Worm (Caenorhabditis elegans) whole organism, early embryonic: ENCODE results near the gene cct-3.
A peak's percentile ranks its signal among the peaks of the same experiment; 100 is the strongest.

Experiments used
- B0310.2 ChIP-seq: sonication (generic microtip); optimal IDR thresholded peaks from 2 replicates; lab custom pipeline; 2016; ENCODE audit warnings: mild to moderate bottlenecking, missing genetic modification characterization, missing compliant biosample characterization
- F13C5.2 ChIP-seq: sonication (generic microtip); optimal IDR thresholded peaks from 2 replicates; lab custom pipeline; 2017; ENCODE audit warnings: mild to moderate bottlenecking, missing genetic modification characterization, inconsistent platforms, missing compliant biosample characterization
- aly-1 ChIP-seq: sonication (generic microtip); optimal IDR thresholded peaks from 2 replicates; lab custom pipeline; 2016; ENCODE audit warnings: missing genetic modification characterization, missing compliant biosample characterization
- ama-1 ChIP-seq: fragments of 150-350 bp; optimal IDR thresholded peaks from 2 replicates; lab custom pipeline; 2014
- ceh-13 ChIP-seq: fragments of 200-800 bp; sonication (Bioruptor generic); optimal IDR thresholded peaks from 2 replicates; lab custom pipeline; 2018; ENCODE audit warnings: mild to moderate bottlenecking, missing genetic modification characterization, missing compliant biosample characterization
- ceh-36 ChIP-seq: sonication (generic microtip); optimal IDR thresholded peaks from 2 replicates; lab custom pipeline; 2016; ENCODE audit warnings: missing genetic modification characterization, inconsistent platforms, missing compliant biosample characterization
- ets-7 ChIP-seq: sonication (generic microtip); optimal IDR thresholded peaks from 2 replicates; lab custom pipeline; 2016; ENCODE audit warnings: missing genotype, missing genetic modification characterization, missing compliant biosample characterization
- flt-1 ChIP-seq: fragments of 200-800 bp; sonication (Bioruptor generic); IDR thresholded peaks from 2 replicates; pipeline ENCODE4 v1.3.6; 2022; ENCODE audit warnings: missing genetic modification characterization, missing compliant biosample characterization
- hmbx-1 ChIP-seq: sonication (generic microtip); optimal IDR thresholded peaks from 2 replicates; lab custom pipeline; 2016; ENCODE audit warnings: mild to moderate bottlenecking, missing genetic modification characterization, missing compliant biosample characterization
- hmg-4 ChIP-seq: fragments of 200-800 bp; sonication (Bioruptor generic); optimal IDR thresholded peaks from 2 replicates; lab custom pipeline; 2018; ENCODE audit warnings: mild to moderate bottlenecking, missing genetic modification characterization, missing compliant biosample characterization
- hnd-1 ChIP-seq: sonication (generic microtip); optimal IDR thresholded peaks from 2 replicates; lab custom pipeline; 2016; ENCODE audit warnings: missing genetic modification characterization, missing compliant biosample characterization
- pes-1 ChIP-seq: fragments of 200-800 bp; sonication (Bioruptor generic); IDR thresholded peaks from 2 replicates; pipeline ENCODE4 v1.3.6; 2022; ENCODE audit warnings: missing genetic modification reagents, missing genetic modification characterization, missing compliant biosample characterization
- scrt-1 ChIP-seq: fragments of 200-800 bp; sonication (Bioruptor generic); IDR thresholded peaks from 2 replicates; pipeline ENCODE4 v1.3.6; 2022; ENCODE audit warnings: missing genetic modification characterization, missing compliant biosample characterization
- sea-1 ChIP-seq: fragments of 200-800 bp; sonication (Bioruptor generic); conservative IDR thresholded peaks from 2 replicates; pipeline ENCODE4 v1.3.6; 2022; ENCODE audit warnings: missing genetic modification characterization, missing compliant biosample characterization
- tbx-11 ChIP-seq: fragments of 200-800 bp; sonication (Bioruptor generic); IDR thresholded peaks from 2 replicates; pipeline ENCODE4 v1.3.6; 2022; ENCODE audit warnings: missing genetic modification characterization, missing compliant biosample characterization
- tbx-37 ChIP-seq: fragments of 200-800 bp; sonication (Bioruptor generic); conservative IDR thresholded peaks from 2 replicates; pipeline ENCODE4 v1.3.6; 2022; ENCODE audit warnings: missing genetic modification reagents, missing genetic modification characterization, missing compliant biosample characterization
- tra-4 ChIP-seq: sonication (generic microtip); optimal IDR thresholded peaks from 2 replicates; lab custom pipeline; 2017; ENCODE audit warnings: missing genetic modification characterization, missing compliant biosample characterization

The cct-3 gene

DNA sequence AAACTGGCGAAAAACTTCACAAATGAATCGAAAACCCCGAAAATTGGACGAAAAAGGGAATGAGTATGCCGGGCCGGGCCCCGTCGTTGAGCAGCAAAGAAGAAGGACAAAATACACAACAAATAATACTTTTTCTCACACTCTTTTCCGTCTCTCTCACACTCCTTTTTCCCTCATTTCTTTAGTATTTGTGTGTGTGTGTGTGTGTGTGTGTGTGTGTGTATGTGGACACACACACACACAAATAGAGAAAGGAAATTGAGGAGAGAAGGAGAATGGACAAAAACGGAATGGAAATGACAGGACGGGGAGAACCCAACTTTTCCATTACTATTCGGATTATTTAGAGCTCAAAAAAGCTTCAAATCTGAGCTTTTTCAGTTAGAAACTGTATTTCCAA, 37.8 kb upstream of the cct-3 start:
- TF ChIP-seq sea-1 (GFP tag; lab: Robert Waterston, UW) (no peak), F13C5.2 (tag; lab: Kevin White, UChicago) (peak; percentile 1)

DNA sequence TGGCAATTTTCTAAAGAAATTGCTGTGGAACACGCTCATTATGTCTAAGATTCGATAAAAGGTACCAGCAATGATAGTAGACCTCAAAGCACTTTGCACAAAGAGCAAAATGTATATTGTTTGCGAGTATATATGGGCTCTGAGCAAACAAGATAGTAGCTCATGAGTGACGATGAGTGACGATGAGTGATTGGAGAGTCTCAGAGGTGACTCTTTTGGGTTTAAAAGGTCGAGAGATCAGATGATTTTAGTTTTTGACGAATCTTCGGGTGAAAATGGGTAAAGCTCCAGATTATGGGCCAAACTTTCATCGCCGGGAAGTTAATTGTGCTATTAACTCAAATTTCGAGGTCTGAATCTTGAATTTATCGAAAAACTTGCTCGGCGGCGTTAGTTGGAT, 36.6 kb upstream of the cct-3 start:
- no peak for TF ChIP-seq tra-4 (tag; lab: Kevin White, UChicago)

DNA sequence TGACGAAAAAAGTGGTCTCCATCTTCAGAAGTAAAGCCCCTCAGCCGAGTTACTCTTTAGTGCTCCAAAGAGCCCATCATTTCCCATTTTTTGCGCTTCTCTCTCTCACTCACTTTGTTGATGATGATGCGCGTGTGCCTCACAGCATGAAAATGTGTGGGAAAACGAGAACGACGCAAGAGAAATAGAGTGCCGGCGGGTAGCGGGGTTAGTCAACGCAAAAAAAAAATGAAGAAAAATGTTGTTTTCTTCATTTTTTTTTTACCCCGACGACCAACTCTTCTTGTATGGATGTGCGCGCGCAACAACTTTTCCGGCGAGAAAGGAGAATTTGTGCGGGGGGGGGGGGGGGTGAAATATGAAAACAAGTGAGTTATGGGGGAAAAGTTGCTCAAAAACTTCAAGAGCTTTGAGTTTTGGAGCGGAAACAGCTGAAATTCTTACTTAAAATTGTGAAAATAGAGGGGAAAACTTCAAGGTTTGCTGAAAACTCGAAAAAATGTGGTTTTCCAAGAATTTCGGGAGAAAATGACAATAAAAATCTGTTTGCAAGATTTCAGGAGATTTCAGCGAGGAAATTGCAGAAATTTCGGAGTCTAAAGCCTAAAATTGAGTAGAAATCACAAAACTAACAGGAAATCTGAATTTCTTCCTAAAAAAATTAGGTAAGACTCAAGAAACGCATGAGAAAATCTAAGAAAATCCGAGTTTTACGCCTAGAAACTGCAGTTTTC, 35.6 kb upstream of the cct-3 start, which contains the start of gene C33C12.1:
Gene C33C12.1 (plus strand): TSS at position 684 of the 734 bp plus-strand sequence.
- TF ChIP-seq tra-4 (tag; lab: Kevin White, UChicago) (no peak), hnd-1 (no peak), tbx-11 (GFP tag; lab: Robert Waterston, UW) (no peak), ama-1 (no peak), hmbx-1 (tag; lab: Kevin White, UChicago) (no peak), tbx-37 (GFP tag; lab: Robert Waterston, UW) (no peak), hmg-4 (GFP tag; lab: Kevin White, UChicago) (no peak)

DNA sequence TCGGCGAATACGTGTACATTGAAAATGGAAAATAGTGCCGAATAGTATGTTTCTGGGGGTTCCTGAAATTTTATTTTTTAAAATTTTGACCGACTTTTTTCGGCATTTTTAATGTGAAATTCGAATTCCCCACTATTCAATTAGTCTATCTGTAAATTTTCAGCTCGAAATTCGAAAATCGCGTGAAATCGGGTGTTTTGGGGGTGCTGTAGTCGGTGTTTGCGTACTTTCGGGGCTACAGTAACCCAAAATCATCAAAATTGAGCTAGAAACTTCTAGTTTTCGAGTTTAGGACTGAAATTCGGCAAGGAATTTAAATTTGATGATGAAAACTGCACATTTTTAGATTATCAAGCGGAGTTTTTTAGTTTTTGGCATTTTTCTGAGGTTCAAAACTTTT, 31.2 kb upstream of the cct-3 start:
- no peak for TF ChIP-seq sea-1 (GFP tag; lab: Robert Waterston, UW)
- no peak for TF ChIP-seq hmg-4 (GFP tag; lab: Kevin White, UChicago)
- TF ChIP-seq tbx-11 (GFP tag; lab: Robert Waterston, UW) = no peak
- TF ChIP-seq pes-1 = no peak
- no peak for TF ChIP-seq ets-7
- TF ChIP-seq aly-1 (tag; lab: Kevin White, UChicago) = no peak
- no peak for TF ChIP-seq B0310.2
- no peak for TF ChIP-seq ceh-36 (tag; lab: Kevin White, UChicago)
- no peak for TF ChIP-seq scrt-1 (GFP tag; lab: Robert Waterston, UW)
- TF ChIP-seq flt-1 (GFP tag; lab: Robert Waterston, UW) = no peak
- no peak for TF ChIP-seq ceh-13 (GFP tag; lab: Kevin White, UChicago)
- no peak for TF ChIP-seq tra-4 (tag; lab: Kevin White, UChicago)
- TF ChIP-seq F13C5.2 (tag; lab: Kevin White, UChicago) = no peak
- TF ChIP-seq ama-1 = no peak
- TF ChIP-seq hmbx-1 (tag; lab: Kevin White, UChicago) = no peak

DNA sequence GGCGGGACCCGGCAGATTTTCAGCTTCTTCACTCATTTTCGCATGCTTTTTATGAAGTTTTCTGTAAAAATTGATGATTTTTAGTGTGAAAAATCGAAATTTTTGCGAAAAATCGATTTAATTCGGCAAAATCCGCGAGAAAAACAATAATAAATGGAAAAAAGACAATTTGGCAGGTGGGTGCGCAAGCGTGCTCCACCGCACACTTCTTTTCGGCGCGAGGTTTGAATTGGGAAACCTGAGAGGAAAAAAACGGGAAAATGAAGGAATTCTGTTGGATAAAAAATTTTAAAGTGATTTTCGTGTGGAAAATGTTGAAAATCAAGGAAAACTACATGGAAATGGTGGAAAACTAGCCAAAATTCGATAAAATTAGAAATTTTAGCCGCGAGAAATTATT, 29.3 kb upstream of the cct-3 start, which contains the start of gene Y59C2A.2:
Gene Y59C2A.2 (minus strand): TSS at position 61 of the 400 bp plus-strand sequence.
- TF ChIP-seq ama-1 = no peak
- TF ChIP-seq F13C5.2 (tag; lab: Kevin White, UChicago) = no peak
- no peak for TF ChIP-seq hnd-1
- no peak for TF ChIP-seq sea-1 (GFP tag; lab: Robert Waterston, UW)
- no peak for TF ChIP-seq ceh-36 (tag; lab: Kevin White, UChicago)

DNA sequence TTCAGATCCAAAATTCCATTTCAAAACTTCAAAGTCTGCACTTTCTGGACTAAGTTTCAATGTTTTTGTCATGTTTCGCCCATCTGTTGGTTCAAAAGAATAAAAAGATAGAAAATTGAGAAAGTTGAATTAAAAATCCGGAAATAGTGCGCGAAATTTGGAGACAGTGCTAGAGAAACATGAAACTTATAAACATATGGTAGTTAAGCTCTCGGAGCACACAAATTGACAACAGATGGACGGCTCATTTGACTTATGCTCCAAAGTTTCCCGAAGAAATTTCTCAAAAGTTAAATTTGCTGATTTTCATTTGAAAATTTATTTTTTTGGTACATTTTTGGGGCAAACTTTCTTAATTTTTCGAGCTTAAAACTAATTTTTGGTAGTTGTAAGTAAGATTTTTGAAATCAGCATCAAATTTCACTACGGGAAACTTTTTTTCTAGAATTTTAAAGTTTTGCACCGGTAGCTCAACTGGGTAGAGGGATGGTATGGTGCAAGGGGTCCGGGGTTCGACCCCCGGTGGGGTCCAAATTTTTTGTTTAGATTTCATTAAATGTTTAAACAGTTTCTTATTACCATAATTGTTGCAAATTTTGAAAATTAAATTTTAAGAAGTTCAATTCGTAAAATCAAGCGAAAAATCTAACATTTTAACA, 27.1 kb upstream of the cct-3 start:
- TF ChIP-seq hmg-4 (GFP tag; lab: Kevin White, UChicago) = no peak
- TF ChIP-seq ets-7 = no peak
- TF ChIP-seq hmbx-1 (tag; lab: Kevin White, UChicago) = no peak
- no peak for TF ChIP-seq tbx-37 (GFP tag; lab: Robert Waterston, UW)
- TF ChIP-seq F13C5.2 (tag; lab: Kevin White, UChicago) = no peak
- TF ChIP-seq pes-1 = no peak
- no peak for TF ChIP-seq ceh-13 (GFP tag; lab: Kevin White, UChicago)
- TF ChIP-seq ama-1 = no peak
- no peak for TF ChIP-seq B0310.2
- no peak for TF ChIP-seq hnd-1

DNA sequence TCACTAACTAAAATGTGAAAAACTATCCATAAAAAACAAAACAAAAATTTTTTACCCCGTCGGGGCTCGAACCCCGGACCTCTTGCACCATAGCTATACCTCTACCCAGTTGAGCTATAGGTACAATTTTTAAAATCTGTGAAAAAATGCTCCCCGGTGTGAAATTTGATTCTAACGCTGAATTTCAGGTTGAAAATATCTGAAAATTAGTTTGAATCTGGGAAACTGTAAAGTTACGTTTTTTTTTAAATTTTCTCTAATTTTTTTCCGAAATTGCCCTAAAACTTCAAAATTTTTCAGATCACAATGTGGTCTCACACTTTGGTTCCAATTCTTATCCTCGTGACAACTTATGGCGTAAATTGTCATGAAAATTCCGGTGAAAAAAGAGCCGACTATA, 25.5 kb upstream of the cct-3 start, which contains the start of gene Y59C2A.1:
Gene Y59C2A.1 (plus strand): TSS at position 301 of the 400 bp plus-strand sequence.
- TF ChIP-seq hnd-1 (no peak), flt-1 (GFP tag; lab: Robert Waterston, UW) (no peak), hmbx-1 (tag; lab: Kevin White, UChicago) (no peak), pes-1 (no peak), tbx-37 (GFP tag; lab: Robert Waterston, UW) (no peak), hmg-4 (GFP tag; lab: Kevin White, UChicago) (no peak), ceh-36 (tag; lab: Kevin White, UChicago) (no peak), tra-4 (tag; lab: Kevin White, UChicago) (no peak), F13C5.2 (tag; lab: Kevin White, UChicago) (no peak), scrt-1 (GFP tag; lab: Robert Waterston, UW) (no peak), ama-1 (no peak)

DNA sequence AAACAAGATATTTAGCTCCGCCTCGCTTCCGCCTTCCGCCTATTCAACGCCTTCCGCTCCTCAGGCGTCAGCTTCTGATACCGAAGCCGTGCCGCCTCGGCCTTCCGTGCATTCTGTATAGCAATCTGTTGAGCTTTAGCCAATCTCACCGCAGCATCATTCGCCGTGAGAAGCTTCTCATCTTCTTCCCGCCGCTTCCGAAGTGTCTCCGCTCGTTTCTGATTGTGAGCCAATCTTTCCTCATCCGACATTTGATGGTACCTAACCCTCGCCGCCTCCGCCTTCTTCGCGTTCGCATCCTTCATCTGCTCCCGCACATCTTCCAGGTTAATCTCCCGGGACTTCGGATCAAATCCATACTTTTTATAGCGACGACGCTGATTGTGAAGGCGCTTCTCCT, 17.8 kb upstream of the cct-3 start:
- TF ChIP-seq sea-1 (GFP tag; lab: Robert Waterston, UW) = no peak
- no peak for TF ChIP-seq pes-1
- no peak for TF ChIP-seq tra-4 (tag; lab: Kevin White, UChicago)
- TF ChIP-seq ama-1 = no peak
- TF ChIP-seq F13C5.2 (tag; lab: Kevin White, UChicago) = no peak
- no peak for TF ChIP-seq tbx-11 (GFP tag; lab: Robert Waterston, UW)
- TF ChIP-seq flt-1 (GFP tag; lab: Robert Waterston, UW) = no peak
